Fruit fly (Drosophila melanogaster): ENCODE results near the gene CG7142.

The CG7142 gene

DNA sequence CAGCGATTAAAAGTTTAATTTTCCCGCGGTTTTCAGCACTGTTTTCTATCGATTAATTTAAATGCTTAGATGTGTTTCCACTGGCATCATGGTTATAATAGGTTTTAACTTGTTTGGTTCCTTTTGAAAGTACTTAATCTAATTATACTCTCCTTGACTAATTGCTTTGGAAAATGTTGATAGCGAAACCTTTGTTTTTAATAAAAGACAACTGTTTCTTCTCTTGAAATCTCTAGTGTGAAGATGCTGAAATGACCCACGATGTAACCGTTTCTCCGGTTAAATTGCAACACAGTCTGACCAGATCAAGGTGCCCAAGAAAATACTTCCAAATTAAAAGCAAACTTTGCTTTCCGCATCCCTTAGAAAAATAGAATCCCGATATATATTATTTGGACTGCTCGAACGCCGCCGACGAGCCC lies 19.6 kb upstream of the CG7142 start, which contains the start of gene Dlc90F (continued):
- no peak for TF ChIP-seq Kr (GFP tag; optimal IDR thresholded peaks at IDR 0.05)
- TF ChIP-seq dmrt99B (tag; optimal IDR thresholded peaks at IDR 0.05): peak; percentile 71
- peak; percentile 26 for TF ChIP-seq Deaf1 (tag; optimal IDR thresholded peaks at IDR 0.05)
- no peak for TF ChIP-seq br (optimal IDR thresholded peaks at IDR 0.05)
- TF ChIP-seq dpn (GFP tag; optimal IDR thresholded peaks at IDR 0.05): peak; percentile 76 to 85
- TF ChIP-seq Side (GFP tag; optimal IDR thresholded peaks at IDR 0.05): peak; percentile 85
- peak; percentile 83 for TF ChIP-seq lilli (GFP tag; optimal IDR thresholded peaks at IDR 0.05)
- TF ChIP-seq Sry-δ (GFP tag; optimal IDR thresholded peaks at IDR 0.05): peak; percentile 78
- no peak for TF ChIP-seq nerfin-1 (tag; optimal IDR thresholded peaks at IDR 0.05)
- no peak for TF ChIP-seq CG10274 (GFP tag; optimal IDR thresholded peaks at IDR 0.05)
- TF ChIP-seq Camta (GFP tag; optimal IDR thresholded peaks at IDR 0.05): peak; percentile 78
- no peak for TF ChIP-seq Sry-β (GFP tag; optimal IDR thresholded peaks at IDR 0.05)
- no peak; the same call in 1 of the 2 replicates for TF ChIP-seq hbn (GFP tag; IDR thresholded peaks at IDR 0.05; ENCODE audit: partially characterized antibody)
- peak; percentile 62 for TF ChIP-seq HHEX (GFP tag; optimal IDR thresholded peaks at IDR 0.05)
- TF ChIP-seq CG11695 (GFP tag; IDR thresholded peaks at IDR 0.05): peak; percentile 63; the same call in 1 of the 3 replicates
- no peak for TF ChIP-seq CG2129 (GFP tag; IDR thresholded peaks at IDR 0.05; ENCODE audit: partially characterized antibody)
- no peak for TF ChIP-seq chinmo (GFP tag; IDR thresholded peaks at IDR 0.05; ENCODE audit: partially characterized antibody)
- TF ChIP-seq Dbx (GFP tag; IDR thresholded peaks at IDR 0.05): peak; percentile 72; the same call in 2 of the 3 replicates
- peak; percentile 60 for TF ChIP-seq Max (GFP tag; optimal IDR thresholded peaks at IDR 0.05)
- peak; percentile 57 for TF ChIP-seq CG10147 (GFP tag; optimal IDR thresholded peaks at IDR 0.05)
- TF ChIP-seq org-1 (GFP tag; optimal IDR thresholded peaks at IDR 0.05): no peak
- TF ChIP-seq HLH54F (GFP tag; optimal IDR thresholded peaks at IDR 0.05): peak; percentile 81
- peak; percentile 82 for TF ChIP-seq shn (GFP tag; optimal IDR thresholded peaks at IDR 0.05)
- no peak for TF ChIP-seq oc (tag; optimal IDR thresholded peaks at IDR 0.05)
- peak; percentile 78 for TF ChIP-seq CG18619 (GFP tag; optimal IDR thresholded peaks at IDR 0.05)
- peak; percentile 64 for TF ChIP-seq Dref (GFP tag; IDR thresholded peaks at IDR 0.05)
- TF ChIP-seq Neu2 (GFP tag; optimal IDR thresholded peaks at IDR 0.05; ENCODE audit: borderline replicate concordance): no peak
- TF ChIP-seq CG18262 (tag; optimal IDR thresholded peaks at IDR 0.05): peak; percentile 79
- TF ChIP-seq Lim3 (GFP tag; IDR thresholded peaks at IDR 0.05): peak; percentile 53; the same call in 1 of the 2 replicates
- TF ChIP-seq en (GFP tag; optimal IDR thresholded peaks at IDR 0.05): peak; percentile 21
- no peak for TF ChIP-seq Gsc (GFP tag; IDR thresholded peaks at IDR 0.05)
- TF ChIP-seq abd-A (tag; optimal IDR thresholded peaks at IDR 0.05): peak; percentile 49
- TF ChIP-seq Myb (GFP tag; optimal IDR thresholded peaks at IDR 0.05): peak; percentile 92
- TF ChIP-seq hb (GFP tag; IDR thresholded peaks at IDR 0.05; ENCODE audit: partially characterized antibody): no peak
- peak; percentile 75 for TF ChIP-seq CG7372 (GFP tag; IDR thresholded peaks at IDR 0.05)
- peak; percentile 94 for TF ChIP-seq ssp (GFP tag; IDR thresholded peaks at IDR 0.05)
- TF ChIP-seq slbo (GFP tag; IDR thresholded peaks at IDR 0.05): peak; percentile 92
- peak; percentile 84 for TF ChIP-seq esg (GFP tag; conservative IDR thresholded peaks at IDR 0.05)
- peak; percentile 33 for TF ChIP-seq CG18476 (GFP tag; optimal IDR thresholded peaks at IDR 0.05)
- peak; percentile 20 for TF ChIP-seq CG4617 (GFP tag; optimal IDR thresholded peaks at IDR 0.05; ENCODE audit: borderline replicate concordance)
- TF ChIP-seq az2 (GFP tag; optimal IDR thresholded peaks at IDR 0.05): peak; percentile 78
- peak; percentile 87 for TF ChIP-seq gem (tag; optimal IDR thresholded peaks at IDR 0.05)
- TF ChIP-seq MBD-R2 (GFP tag; IDR thresholded peaks at IDR 0.05): no peak; the same call in none of the 2 replicates
- peak; percentile 32; the same call in 1 of the 2 replicates for TF ChIP-seq Doc2 (GFP tag; IDR thresholded peaks at IDR 0.05)
- TF ChIP-seq CG1647 (GFP tag; optimal IDR thresholded peaks at IDR 0.05): peak; percentile 55
- TF ChIP-seq Mrtf (GFP tag; IDR thresholded peaks at IDR 0.05): peak; percentile 82
- TF ChIP-seq cg (GFP tag; optimal IDR thresholded peaks at IDR 0.05): no peak
- peak; percentile 67; the same call in 1 of the 2 replicates for TF ChIP-seq CG11085 (GFP tag; IDR thresholded peaks at IDR 0.05)
- peak; percentile 84 for TF ChIP-seq CG32532 (GFP tag; IDR thresholded peaks at IDR 0.05)
- TF ChIP-seq ato (GFP tag; IDR thresholded peaks at IDR 0.05; ENCODE audit: partially characterized antibody): no peak
- peak; percentile 62; the same call in 1 of the 2 replicates for TF ChIP-seq Rx (GFP tag; IDR thresholded peaks at IDR 0.05)
